Worm (Caenorhabditis elegans) whole organism, midembryonic: ENCODE results near the gene C06E8.5.

Experiments
- T22C8.4 ChIP-seq: fragments of 200-800 bp; sonication (Bioruptor generic); IDR thresholded peaks from 2 replicates; pipeline ENCODE4 v1.3.6; 2022; ENCODE audit warnings: missing genetic modification characterization, missing compliant biosample characterization
- cog-1 ChIP-seq: sonication (generic microtip); optimal IDR thresholded peaks from 2 replicates; lab custom pipeline; 2016; ENCODE audit warnings: missing genetic modification characterization, missing compliant biosample characterization
- flt-1 ChIP-seq: fragments of 200-800 bp; sonication (Bioruptor generic); IDR thresholded peaks from 2 replicates; pipeline ENCODE4 v1.3.6; 2022; ENCODE audit warnings: missing genetic modification characterization, missing compliant biosample characterization
- klf-2 ChIP-seq: fragments of 200-800 bp; sonication (Bioruptor generic); conservative IDR thresholded peaks from 2 replicates; pipeline ENCODE4 v1.3.6; 2022; ENCODE audit warnings: missing genetic modification reagents, missing genetic modification characterization, missing compliant biosample characterization
- med-1 ChIP-seq: sonication (generic microtip); optimal IDR thresholded peaks from 2 replicates; lab custom pipeline; 2017; ENCODE audit warnings: missing genetic modification characterization, mild to moderate bottlenecking, missing compliant biosample characterization, antibody characterized with exemption, missing genetic modification reagents; ENCODE audit not compliant: insufficient read depth
- ref-1 ChIP-seq: fragments of 200-800 bp; sonication (Bioruptor generic); conservative IDR thresholded peaks from 2 replicates; pipeline ENCODE4 v1.3.6; 2022; ENCODE audit warnings: missing genetic modification reagents, missing genetic modification characterization, missing compliant biosample characterization
- tab-1 ChIP-seq: fragments of 200-800 bp; sonication (Bioruptor generic); IDR thresholded peaks from 2 replicates; pipeline ENCODE4 v1.3.6; 2022; ENCODE audit warnings: missing genetic modification characterization, missing compliant biosample characterization
- ztf-23 ChIP-seq: fragments of 200-800 bp; sonication (Bioruptor generic); IDR thresholded peaks from 2 replicates; pipeline ENCODE4 v1.3.6; 2022; ENCODE audit warnings: missing genetic modification reagents, missing genetic modification characterization, missing compliant biosample characterization
- ztf-29 ChIP-seq: fragments of 200-800 bp; sonication (Bioruptor generic); IDR thresholded peaks from 2 replicates; pipeline ENCODE4 v1.3.6; 2022; ENCODE audit warnings: missing genetic modification reagents, missing genetic modification characterization, missing compliant biosample characterization

C06E8.5 gene

ce11 chrIII:6989201-6989600 lies 16.0 kb downstream of the C06E8.5 start:
- no peak for TF ChIP-seq med-1 (GFP tag; lab: Kevin White, UChicago)
- no peak for TF ChIP-seq T22C8.4 (GFP tag; lab: Robert Waterston, UW)
- TF ChIP-seq ref-1 (GFP tag; lab: Robert Waterston, UW) = no peak

ce11 chrIII:6988060-6988459 lies 17.2 kb downstream of the C06E8.5 start:
- TF ChIP-seq med-1 (GFP tag; lab: Kevin White, UChicago) (no peak), tab-1 (GFP tag; lab: Robert Waterston, UW) (no peak), cog-1 (tag; lab: Kevin White, UChicago) (no peak), ztf-23 (GFP tag; lab: Robert Waterston, UW) (no peak), T22C8.4 (GFP tag; lab: Robert Waterston, UW) (no peak), flt-1 (no peak), klf-2 (no peak), ref-1 (GFP tag; lab: Robert Waterston, UW) (no peak)

- TF ChIP-seq flt-1 = peak; percentile 30; the same call in 1 of the 2 replicates
Observed at ce11 chrIII:6981989-6982553, 23.2 kb downstream of the C06E8.5 start, which contains the start of gene F31E3.6. F31E3.6 (plus strand) TSS chrIII:6982081.

ce11 chrIII:6979584-6979983 lies 25.7 kb downstream of the C06E8.5 start, which contains the start of gene ceh-20:
ceh-20 (plus strand) TSS chrIII:6979884.
- no peak for TF ChIP-seq tab-1 (GFP tag; lab: Robert Waterston, UW)
- no peak for TF ChIP-seq T22C8.4 (GFP tag; lab: Robert Waterston, UW)
- TF ChIP-seq klf-2 = no peak
- no peak for TF ChIP-seq med-1 (GFP tag; lab: Kevin White, UChicago)
- no peak for TF ChIP-seq ref-1 (GFP tag; lab: Robert Waterston, UW)

- TF ChIP-seq ztf-29 (GFP tag; lab: Robert Waterston, UW) (no peak), cog-1 (tag; lab: Kevin White, UChicago) (peak; percentile 85), flt-1 (0 out of 2 replicates have a peak, but pooled peaks have one; percentile 5), ztf-23 (GFP tag; lab: Robert Waterston, UW) (0 out of 2 replicates have a peak, but pooled peaks have one; percentile 56)
Observed at ce11 chrIII:6978875-6979274, 26.4 kb downstream of the C06E8.5 start.

- TF ChIP-seq med-1 (GFP tag; lab: Kevin White, UChicago) = no peak
- TF ChIP-seq klf-2 = no peak
- TF ChIP-seq tab-1 (GFP tag; lab: Robert Waterston, UW) = no peak
- no peak for TF ChIP-seq cog-1 (tag; lab: Kevin White, UChicago)
- TF ChIP-seq ztf-29 (GFP tag; lab: Robert Waterston, UW) = no peak
- no peak for TF ChIP-seq flt-1
- no peak for TF ChIP-seq ztf-23 (GFP tag; lab: Robert Waterston, UW)
- no peak for TF ChIP-seq ref-1 (GFP tag; lab: Robert Waterston, UW)
- TF ChIP-seq T22C8.4 (GFP tag; lab: Robert Waterston, UW) = no peak
Observed at ce11 chrIII:6974952-6975351, 30.3 kb downstream of the C06E8.5 start.

ce11 chrIII:6973682-6974081 lies 31.6 kb downstream of the C06E8.5 start, which contains the start of gene F31E3.2:
F31E3.2 (plus strand) TSS chrIII:6973982.
- TF ChIP-seq klf-2 (no peak), ref-1 (GFP tag; lab: Robert Waterston, UW) (no peak), flt-1 (no peak), T22C8.4 (GFP tag; lab: Robert Waterston, UW) (no peak), ztf-23 (GFP tag; lab: Robert Waterston, UW) (no peak), cog-1 (tag; lab: Kevin White, UChicago) (no peak), med-1 (GFP tag; lab: Kevin White, UChicago) (no peak), tab-1 (GFP tag; lab: Robert Waterston, UW) (no peak), ztf-29 (GFP tag; lab: Robert Waterston, UW) (no peak)

- TF ChIP-seq cog-1 (tag; lab: Kevin White, UChicago) (peak; percentile 87), tab-1 (GFP tag; lab: Robert Waterston, UW) (peak; percentile 64; the same call in 1 of the 2 replicates), ref-1 (GFP tag; lab: Robert Waterston, UW) (no peak), ztf-29 (GFP tag; lab: Robert Waterston, UW) (no peak), klf-2 (0 out of 2 replicates have a peak, but pooled peaks have one; percentile 57), med-1 (GFP tag; lab: Kevin White, UChicago) (peak; percentile 1), ztf-23 (GFP tag; lab: Robert Waterston, UW) (peak; percentile 82; the same call in 1 of the 2 replicates), flt-1 (peak; percentile 86)
Observed at ce11 chrIII:6971662-6972284, 33.5 kb downstream of the C06E8.5 start, which contains the start of the genes eef-1A.1 and rfc-4. eef-1A.1 (minus strand) TSS chrIII:6971712. rfc-4 (plus strand) TSS chrIII:6972253.

- no peak for TF ChIP-seq ztf-23 (GFP tag; lab: Robert Waterston, UW)
- TF ChIP-seq ztf-29 (GFP tag; lab: Robert Waterston, UW) = no peak
- no peak for TF ChIP-seq cog-1 (tag; lab: Kevin White, UChicago)
- no peak for TF ChIP-seq ref-1 (GFP tag; lab: Robert Waterston, UW)
- TF ChIP-seq tab-1 (GFP tag; lab: Robert Waterston, UW) = no peak
- no peak for TF ChIP-seq med-1 (GFP tag; lab: Kevin White, UChicago)
- no peak for TF ChIP-seq T22C8.4 (GFP tag; lab: Robert Waterston, UW)
- no peak for TF ChIP-seq flt-1
- TF ChIP-seq klf-2 = no peak
Observed at ce11 chrIII:6970744-6971143, 34.5 kb downstream of the C06E8.5 start.
